Worm (Caenorhabditis elegans) whole organism, L3 larva: ENCODE measurements around the gene C07G1.15.

ENCODE experiments used
- ZK546.5 ChIP-seq: sonication (generic microtip); optimal IDR thresholded peaks from 2 replicates; lab custom pipeline; 2017; ENCODE audit warnings: missing biosample characterization, missing genetic modification characterization
- ama-1 ChIP-seq: fragments of 150-350 bp; optimal IDR thresholded peaks from 2 replicates; lab custom pipeline; 2018
- ceh-9 ChIP-seq: sonication (generic microtip); optimal IDR thresholded peaks from 2 replicates; lab custom pipeline; 2018; ENCODE audit warnings: missing biosample characterization, missing genetic modification characterization
- fos-1 ChIP-seq: fragments of 150-350 bp; optimal IDR thresholded peaks from 2 replicates; lab custom pipeline; 2014; ENCODE audit warnings: missing biosample characterization, missing genetic modification characterization
- lin-15B ChIP-seq: fragments of 150-350 bp; optimal IDR thresholded peaks from 2 replicates; lab custom pipeline; 2014; ENCODE audit warnings: missing biosample characterization, missing genetic modification characterization
- nhr-77 ChIP-seq: fragments of 150-350 bp; optimal IDR thresholded peaks from 2 replicates; lab custom pipeline; 2014; ENCODE audit warnings: missing biosample characterization, missing genetic modification characterization
- pha-4 ChIP-seq: fragments of 150-350 bp; optimal IDR thresholded peaks from 2 replicates; lab custom pipeline; 2014; ENCODE audit warnings: missing biosample characterization, missing genetic modification reagents, missing genetic modification characterization
- pqm-1 ChIP-seq: fragments of 150-350 bp; optimal IDR thresholded peaks from 2 replicates; lab custom pipeline; 2017; ENCODE audit warnings: missing biosample characterization, missing genetic modification characterization, inconsistent platforms
- skn-1 ChIP-seq: fragments of 150-350 bp; optimal IDR thresholded peaks from 2 replicates; lab custom pipeline; 2014; ENCODE audit warnings: missing biosample characterization, missing genetic modification characterization
- unc-39 ChIP-seq: sonication (generic microtip); optimal IDR thresholded peaks from 4 replicates; lab custom pipeline; 2017; ENCODE audit warnings: missing biosample characterization, missing genetic modification characterization
- unc-62 ChIP-seq: fragments of 150-350 bp; sonication (generic microtip); optimal IDR thresholded peaks from 4 replicates; lab custom pipeline; 2014; ENCODE audit warnings: missing biosample characterization, missing genetic modification reagents, missing genetic modification characterization

ce11 chrIV:8130131-8130611 is 39.6 kb upstream of the C07G1.15 start, which contains the start of the genes ndub-11 and moc-3:
- TF ChIP-seq unc-62 (GFP tag; lab: Kevin White, UChicago), result no peak
- no peak for TF ChIP-seq ZK546.5 (tag; lab: Kevin White, UChicago)
- no peak for TF ChIP-seq lin-15B
- TF ChIP-seq pha-4, result no peak
- no peak for TF ChIP-seq skn-1 (tag; lab: Kevin White, UChicago)
- TF ChIP-seq nhr-77 (tag; lab: Kevin White, UChicago), result no peak
- TF ChIP-seq fos-1 (tag; lab: Kevin White, UChicago), result no peak
- TF ChIP-seq unc-39 (tag; lab: Kevin White, UChicago), result no peak
- no peak for TF ChIP-seq ama-1 (lab: Kevin White, UChicago)
- TF ChIP-seq pqm-1 (tag; lab: Kevin White, UChicago), result no peak
- TF ChIP-seq ceh-9, result no peak
